Fruit fly (Drosophila melanogaster) whole organism, embryonic: ENCODE data around the gene Orp8.

Experiments
- Asciz ChIP-seq: fragments of 200-800 bp; sonication (Bioruptor generic); optimal IDR thresholded peaks from 2 replicates; lab custom pipeline; 2017; ENCODE audit warnings: missing biosample characterization, mild to moderate bottlenecking, missing genetic modification characterization, missing genetic modification reagents
- CG10267 ChIP-seq: fragments of 200-800 bp; sonication (Bioruptor generic); optimal IDR thresholded peaks from 2 replicates; lab custom pipeline; 2018; ENCODE audit warnings: missing biosample characterization, mild to moderate bottlenecking, missing genetic modification characterization, moderate library complexity
- CG11695 ChIP-seq: fragments of 200-800 bp; sonication (Bioruptor generic); IDR thresholded peaks from 3 replicates; pipeline ENCODE4 v1.3.6; 2022; ENCODE audit warnings: missing biosample characterization, missing genetic modification characterization
- CG12071 ChIP-seq: fragments of 200-800 bp; sonication (Bioruptor generic); optimal IDR thresholded peaks from 3 replicates; lab custom pipeline; 2018; ENCODE audit warnings: missing biosample characterization, mild to moderate bottlenecking, missing genetic modification characterization
- CG14441 ChIP-seq: fragments of 200-800 bp; sonication (Bioruptor generic); IDR thresholded peaks from 2 replicates; pipeline ENCODE4 v1.3.6; 2022; ENCODE audit warnings: missing biosample characterization, missing genetic modification characterization
- CG15269 ChIP-seq: fragments of 200-800 bp; sonication (Bioruptor generic); optimal IDR thresholded peaks from 2 replicates; lab custom pipeline; 2018; ENCODE audit warnings: missing biosample characterization, mild to moderate bottlenecking, missing genetic modification characterization, moderate library complexity
- CG15514 ChIP-seq: fragments of 200-800 bp; sonication (Bioruptor generic); optimal IDR thresholded peaks from 3 replicates; lab custom pipeline; 2017; ENCODE audit warnings: missing biosample characterization, missing genetic modification characterization, mild to moderate bottlenecking, moderate library complexity, missing genetic modification reagents
- CG17612 ChIP-seq: fragments of 200-800 bp; sonication (Bioruptor generic); IDR thresholded peaks from 2 replicates; pipeline ENCODE4 v1.3.6; 2022; ENCODE audit warnings: missing biosample characterization, missing genetic modification characterization
- CG18262 ChIP-seq: fragments of 200-800 bp; optimal IDR thresholded peaks from 3 replicates; lab custom pipeline; 2019; ENCODE audit warnings: missing biosample characterization, mild to moderate bottlenecking, missing genetic modification characterization, moderate library complexity
- CG1832 ChIP-seq: fragments of 200-800 bp; sonication (Bioruptor generic); optimal IDR thresholded peaks from 2 replicates; lab custom pipeline; 2017; ENCODE audit warnings: missing biosample characterization, mild to moderate bottlenecking, missing genetic modification characterization, inconsistent platforms
- CG4360 ChIP-seq: fragments of 200-800 bp; sonication (Bioruptor generic); IDR thresholded peaks from 2 replicates; pipeline ENCODE4 v1.3.6; 2022; ENCODE audit warnings: missing biosample characterization, missing genetic modification characterization
- CG6654 ChIP-seq: fragments of 200-800 bp; sonication (Bioruptor generic); optimal IDR thresholded peaks from 2 replicates; lab custom pipeline; 2017; ENCODE audit warnings: missing biosample characterization, mild to moderate bottlenecking, missing genetic modification characterization
- CG6689 ChIP-seq: fragments of 200-800 bp; sonication (Bioruptor generic); IDR thresholded peaks from 2 replicates; pipeline ENCODE4 v1.3.6; 2022; ENCODE audit warnings: missing biosample characterization, missing genetic modification characterization
- CG7987 ChIP-seq: fragments of 200-800 bp; sonication (Bioruptor generic); optimal IDR thresholded peaks from 2 replicates; lab custom pipeline; 2018; ENCODE audit warnings: missing biosample characterization, mild to moderate bottlenecking, missing genetic modification characterization, moderate library complexity
- CG8924 ChIP-seq: fragments of 200-800 bp; optimal IDR thresholded peaks from 3 replicates; lab custom pipeline; 2019; ENCODE audit warnings: missing biosample characterization, mild to moderate bottlenecking, missing genetic modification characterization, moderate library complexity
- CG9797 ChIP-seq: fragments of 200-800 bp; sonication (Bioruptor generic); optimal IDR thresholded peaks from 3 replicates; lab custom pipeline; 2018; ENCODE audit warnings: missing biosample characterization, mild to moderate bottlenecking, missing genetic modification characterization
- D ChIP-seq, 2 experiments: fragments of 200-800 bp in 1 of 2; fragments of >200 bp in 1 of 2; sonication (Bioruptor generic) in 1 of 2; optimal IDR thresholded peaks; 2 replicates in 1 of 2; 3 replicates in 1 of 2; lab custom pipeline; 2017; ENCODE audit warnings: mild to moderate bottlenecking in 1 of 2, missing biosample characterization in 1 of 2, missing genetic modification characterization in 1 of 2, missing genetic modification reagents in 1 of 2
- D19A ChIP-seq: fragments of 200-800 bp; optimal IDR thresholded peaks from 3 replicates; lab custom pipeline; 2019; ENCODE audit warnings: missing biosample characterization, mild to moderate bottlenecking, missing genetic modification characterization, moderate library complexity
- Deaf1 ChIP-seq: fragments of 200-800 bp; optimal IDR thresholded peaks from 3 replicates; lab custom pipeline; 2019; ENCODE audit warnings: missing biosample characterization, mild to moderate bottlenecking, missing genetic modification characterization, moderate library complexity
- Dll ChIP-seq: fragments of 200-800 bp; sonication (Bioruptor generic); IDR thresholded peaks from 4 replicates; pipeline ENCODE4 v1.3.6; 2022; ENCODE audit warnings: missing biosample characterization, missing genetic modification characterization; ENCODE audit not compliant: partially characterized antibody
- Eip74EF ChIP-seq, 2 experiments: fragments of 200-800 bp in 1 of 2; fragments of >200 bp in 1 of 2; sonication (Bioruptor generic) in 1 of 2; optimal IDR thresholded peaks; 2 replicates each; lab custom pipeline; 2017 to 2019; ENCODE audit warnings: missing biosample characterization in 2 of 2, missing genetic modification characterization in 2 of 2, mild to moderate bottlenecking in 1 of 2, moderate library complexity in 1 of 2
- Fer1 ChIP-seq: fragments of 200-800 bp; sonication (Bioruptor generic); optimal IDR thresholded peaks from 2 replicates; lab custom pipeline; 2017; ENCODE audit warnings: missing biosample characterization, mild to moderate bottlenecking, missing genetic modification characterization
- HHEX ChIP-seq: fragments of 200-800 bp; sonication (Bioruptor generic); optimal IDR thresholded peaks from 3 replicates; lab custom pipeline; 2017; ENCODE audit warnings: missing biosample characterization, mild to moderate bottlenecking, missing genetic modification characterization, missing genetic modification reagents
- Hmr ChIP-seq: fragments of 200-800 bp; sonication (Bioruptor generic); optimal IDR thresholded peaks from 3 replicates; lab custom pipeline; 2017; ENCODE audit warnings: mild to moderate bottlenecking, missing biosample characterization, missing genetic modification reagents, missing genetic modification characterization
- Hmx ChIP-seq: fragments of 200-800 bp; sonication (Bioruptor generic); optimal IDR thresholded peaks from 2 replicates; lab custom pipeline; 2016; ENCODE audit warnings: missing biosample characterization, missing genetic modification characterization
- Mad ChIP-seq: fragments of 200-800 bp; sonication (Bioruptor generic); optimal IDR thresholded peaks from 2 replicates; lab custom pipeline; 2016; ENCODE audit warnings: missing biosample characterization, missing genetic modification characterization
- Nf-YC ChIP-seq: fragments of 200-800 bp; optimal IDR thresholded peaks from 3 replicates; lab custom pipeline; 2019; ENCODE audit warnings: missing biosample characterization, mild to moderate bottlenecking, missing genetic modification characterization, moderate library complexity
- Poxn ChIP-seq: fragments of 200-800 bp; sonication (Bioruptor generic); IDR thresholded peaks from 2 replicates; pipeline ENCODE4 v1.3.6; 2022; ENCODE audit warnings: missing biosample characterization, missing genetic modification characterization
- Ravus ChIP-seq: fragments of 200-800 bp; sonication (Bioruptor generic); IDR thresholded peaks from 2 replicates; pipeline ENCODE4 v1.3.6; 2022; ENCODE audit warnings: missing biosample characterization, missing genetic modification characterization
- Six4 ChIP-seq: fragments of 200-800 bp; sonication (Bioruptor generic); optimal IDR thresholded peaks from 2 replicates; lab custom pipeline; 2016; ENCODE audit warnings: missing biosample characterization, missing genetic modification characterization
- Sox100B ChIP-seq: fragments of 200-800 bp; sonication (Bioruptor generic); optimal IDR thresholded peaks from 3 replicates; lab custom pipeline; 2018; ENCODE audit warnings: missing biosample characterization, mild to moderate bottlenecking, missing genetic modification characterization
- Sox102F ChIP-seq: fragments of 200-800 bp; sonication (Bioruptor generic); optimal IDR thresholded peaks from 2 replicates; lab custom pipeline; 2018; ENCODE audit warnings: missing biosample characterization, mild to moderate bottlenecking, missing genetic modification characterization, moderate library complexity
- Sry-δ ChIP-seq: fragments of 200-800 bp; sonication (Bioruptor generic); optimal IDR thresholded peaks from 2 replicates; lab custom pipeline; 2016; ENCODE audit warnings: missing biosample characterization, missing genetic modification characterization
- bcd ChIP-seq: fragments of 200-800 bp; sonication (Bioruptor generic); optimal IDR thresholded peaks from 2 replicates; lab custom pipeline; 2017; ENCODE audit warnings: missing biosample characterization, mild to moderate bottlenecking, missing genetic modification characterization
- dati ChIP-seq: fragments of 200-800 bp; sonication (Bioruptor generic); IDR thresholded peaks from 2 replicates; pipeline ENCODE4 v1.3.6; 2022; ENCODE audit warnings: missing biosample characterization, missing genetic modification characterization
- dpn ChIP-seq, 2 experiments: fragments of 200-800 bp; sonication (Bioruptor generic); optimal IDR thresholded peaks; 3 replicates each; lab custom pipeline; 2016; ENCODE audit warnings: missing biosample characterization in 2 of 2, missing genetic modification characterization in 2 of 2
- ems ChIP-seq: fragments of 200-800 bp; sonication (Bioruptor generic); optimal IDR thresholded peaks from 3 replicates; lab custom pipeline; 2016; ENCODE audit warnings: missing biosample characterization, missing genetic modification characterization
- fd96Cb ChIP-seq: fragments of 200-800 bp; sonication (Bioruptor generic); optimal IDR thresholded peaks from 2 replicates; lab custom pipeline; 2018; ENCODE audit warnings: missing biosample characterization, mild to moderate bottlenecking, missing genetic modification characterization, moderate library complexity
- gro ChIP-seq: fragments of 200-800 bp; sonication (Bioruptor generic); optimal IDR thresholded peaks from 2 replicates; lab custom pipeline; 2016; ENCODE audit warnings: missing biosample characterization, missing genetic modification characterization
- gsb-n ChIP-seq: fragments of 200-800 bp; sonication (Bioruptor generic); optimal IDR thresholded peaks from 3 replicates; lab custom pipeline; 2018; ENCODE audit warnings: missing biosample characterization, mild to moderate bottlenecking, missing genetic modification characterization
- h ChIP-seq: fragments of >200 bp; optimal IDR thresholded peaks from 2 replicates; lab custom pipeline; 2017
- her ChIP-seq: fragments of 200-800 bp; sonication (Bioruptor generic); optimal IDR thresholded peaks from 2 replicates; lab custom pipeline; 2016; ENCODE audit warnings: missing biosample characterization, missing genetic modification characterization
- lab ChIP-seq: fragments of 200-800 bp; sonication (Bioruptor generic); optimal IDR thresholded peaks from 3 replicates; lab custom pipeline; 2017; ENCODE audit warnings: missing biosample characterization, missing genetic modification characterization, mild to moderate bottlenecking, moderate library complexity, missing genetic modification reagents
- lilli ChIP-seq: fragments of 200-800 bp; sonication (Bioruptor generic); optimal IDR thresholded peaks from 3 replicates; lab custom pipeline; 2016; ENCODE audit warnings: missing biosample characterization, missing genetic modification characterization
- nmo ChIP-seq: fragments of 200-800 bp; sonication (Bioruptor generic); optimal IDR thresholded peaks from 2 replicates; lab custom pipeline; 2018; ENCODE audit warnings: missing biosample characterization, mild to moderate bottlenecking, missing genetic modification characterization, moderate library complexity
- p53 ChIP-seq: fragments of 200-800 bp; sonication (Bioruptor generic); optimal IDR thresholded peaks from 2 replicates; lab custom pipeline; 2016; ENCODE audit warnings: missing biosample characterization, missing genetic modification characterization
- psq ChIP-seq: fragments of 200-800 bp; sonication (Bioruptor generic); optimal IDR thresholded peaks from 2 replicates; lab custom pipeline; 2017; ENCODE audit warnings: missing biosample characterization, missing genetic modification characterization
- slbo ChIP-seq: fragments of 200-800 bp; sonication (Bioruptor generic); IDR thresholded peaks from 2 replicates; pipeline ENCODE4 v1.3.6; 2022; ENCODE audit warnings: missing biosample characterization, missing genetic modification characterization
- stc ChIP-seq: fragments of 200-800 bp; sonication (Bioruptor generic); IDR thresholded peaks from 2 replicates; pipeline ENCODE4 v1.3.6; 2022; ENCODE audit warnings: missing biosample characterization, missing genetic modification characterization
- zfh2 ChIP-seq: fragments of 200-800 bp; sonication (Bioruptor generic); optimal IDR thresholded peaks from 2 replicates; lab custom pipeline; 2016; ENCODE audit warnings: missing biosample characterization, missing genetic modification characterization

Orp8 gene

DNA sequence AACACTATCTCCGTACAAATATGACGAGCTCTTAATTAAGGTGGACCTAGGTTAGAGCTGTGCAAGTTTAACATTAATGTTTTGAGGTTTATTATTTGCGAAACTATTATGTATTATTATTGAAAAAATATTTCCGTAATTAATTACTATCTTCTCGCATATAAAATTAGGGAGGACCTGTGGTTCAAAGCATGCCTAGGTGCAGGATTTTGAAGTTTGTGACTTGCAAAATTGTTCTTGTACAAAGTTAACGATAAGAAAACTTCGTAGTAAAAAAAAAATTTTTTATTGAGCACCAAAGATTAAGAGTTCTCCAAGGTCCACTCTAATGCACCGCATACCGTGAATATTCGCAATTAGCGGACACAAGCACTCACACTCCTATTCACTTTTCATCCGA is 3.7 kb downstream of the Orp8 start (continued):
- TF ChIP-seq CG1832 (GFP tag; lab: Kevin White, UChicago): no peak
- TF ChIP-seq zfh2 (GFP tag; lab: Kevin White, UChicago): no peak
- no peak for TF ChIP-seq CG4360 (GFP tag; lab: Robert Waterston, UW)
- no peak for TF ChIP-seq her
- TF ChIP-seq dati (GFP tag; lab: Robert Waterston, UW): no peak
- no peak for TF ChIP-seq p53
- peak; percentile 35 for TF ChIP-seq Asciz (GFP tag; lab: Kevin White, UChicago)
- TF ChIP-seq CG12071 (GFP tag; lab: Kevin White, UChicago): peak; percentile 51
- TF ChIP-seq Sry-δ (GFP tag; lab: Kevin White, UChicago): no peak
- TF ChIP-seq h: no peak
- TF ChIP-seq lab: peak; percentile 80
- TF ChIP-seq lilli (GFP tag; lab: Kevin White, UChicago): peak; percentile 35
- TF ChIP-seq CG14441 (GFP tag; lab: Robert Waterston, UW): peak; percentile 45; the same call in 1 of the 2 replicates
- peak; percentile 37 for TF ChIP-seq Hmx
- peak; percentile 63 for TF ChIP-seq CG11695 (GFP tag; lab: Robert Waterston, UW)
- peak; percentile 52 for TF ChIP-seq Fer1
- 0 out of 2 replicates have a peak, but pooled peaks have one; percentile 36 for TF ChIP-seq CG17612 (GFP tag; lab: Robert Waterston, UW)
- TF ChIP-seq D (optimal IDR thresholded peaks at IDR 0.05; lab: Kevin White, UChicago): no peak
- TF ChIP-seq D (GFP tag; optimal IDR thresholded peaks at IDR 0.05; lab: Kevin White, UChicago): peak; percentile 6
- peak; percentile 21 for TF ChIP-seq CG7987 (GFP tag; lab: Kevin White, UChicago)
- peak; percentile 37; the same call in 1 of the 2 replicates for TF ChIP-seq slbo
- TF ChIP-seq Deaf1: peak; percentile 14
- no peak for TF ChIP-seq Dll (GFP tag; lab: Robert Waterston, UW)
- TF ChIP-seq D19A (tag; lab: Kevin White, UChicago): peak; percentile 31
- peak; percentile 47 for TF ChIP-seq CG18262 (tag; lab: Kevin White, UChicago)
- peak; percentile 13 for TF ChIP-seq Ravus (GFP tag; lab: Robert Waterston, UW)
- peak; percentile 37 for TF ChIP-seq Sox100B (GFP tag; lab: Kevin White, UChicago)
- TF ChIP-seq CG10267 (tag; lab: Kevin White, UChicago): peak; percentile 30
- TF ChIP-seq ems: peak; percentile 62
- TF ChIP-seq CG6689 (GFP tag; lab: Robert Waterston, UW): peak; percentile 20; the same call in 1 of the 2 replicates
- TF ChIP-seq Eip74EF (GFP tag; optimal IDR thresholded peaks at IDR 0.05; lab: Kevin White, UChicago): peak in 1 of 2 experiments; percentile 12
- TF ChIP-seq nmo (GFP tag; lab: Kevin White, UChicago): peak; percentile 38
- no peak for TF ChIP-seq dpn (GFP tag; optimal IDR thresholded peaks at IDR 0.05; lab: Kevin White, UChicago)
- peak; percentile 30 for TF ChIP-seq CG8924
- no peak for TF ChIP-seq CG9797 (GFP tag; lab: Kevin White, UChicago)
- no peak for TF ChIP-seq CG15269 (tag; lab: Kevin White, UChicago)
- peak; percentile 39 for TF ChIP-seq gro
- peak; percentile 50 for TF ChIP-seq Sox102F (GFP tag; lab: Kevin White, UChicago)
- TF ChIP-seq Hmr: peak; percentile 28
- TF ChIP-seq HHEX (GFP tag; lab: Kevin White, UChicago): peak; percentile 20
- no peak for TF ChIP-seq psq (GFP tag; lab: Kevin White, UChicago)
- TF ChIP-seq stc (GFP tag; lab: Robert Waterston, UW): peak; percentile 40; the same call in 1 of the 2 replicates
- TF ChIP-seq Six4 (GFP tag; lab: Kevin White, UChicago): peak; percentile 41
- no peak for TF ChIP-seq Mad (GFP tag; lab: Kevin White, UChicago)
- peak; percentile 24 for TF ChIP-seq fd96Cb (tag; lab: Kevin White, UChicago)
- TF ChIP-seq Nf-YC (tag; lab: Kevin White, UChicago): peak; percentile 4
- TF ChIP-seq CG15514 (GFP tag; lab: Kevin White, UChicago): peak; percentile 65
- TF ChIP-seq CG6654 (GFP tag; lab: Kevin White, UChicago): peak; percentile 40
- TF ChIP-seq bcd: peak; percentile 61
- no peak for TF ChIP-seq Poxn
- no peak for TF ChIP-seq gsb-n (tag; lab: Kevin White, UChicago)
